Worm (Caenorhabditis elegans) whole organism, L4 larva: ENCODE measurements around the gene ZC443.7.

Source experiments
- D1046.2 ChIP-seq: fragments of 200-800 bp; sonication (Bioruptor generic); IDR thresholded peaks from 2 replicates; pipeline ENCODE4 v1.3.6; 2022; ENCODE audit warnings: missing genetic modification characterization, missing compliant biosample characterization
- F37D6.2 ChIP-seq: sonication (generic microtip); optimal IDR thresholded peaks from 2 replicates; lab custom pipeline; 2016; ENCODE audit warnings: mild to moderate bottlenecking, missing genetic modification characterization, missing compliant biosample characterization
- F49E8.2 ChIP-seq: sonication (generic microtip); optimal IDR thresholded peaks from 2 replicates; lab custom pipeline; 2016; ENCODE audit warnings: missing compliant biosample characterization, mild to moderate bottlenecking, missing genetic modification characterization, borderline replicate concordance
- T26A8.4 ChIP-seq: fragments of 200-800 bp; sonication (Bioruptor generic); IDR thresholded peaks from 2 replicates; pipeline ENCODE4 v1.3.6; 2022; ENCODE audit warnings: missing genetic modification characterization, missing compliant biosample characterization
- aly-2 ChIP-seq: sonication (generic microtip); optimal IDR thresholded peaks from 2 replicates; lab custom pipeline; 2018; ENCODE audit warnings: missing biosample characterization, missing genetic modification characterization
- ama-1 ChIP-seq: fragments of 150-350 bp; optimal IDR thresholded peaks from 2 replicates; lab custom pipeline; 2014; ENCODE audit warnings: inconsistent platforms, mixed read lengths
- ceh-32 ChIP-seq: sonication (generic microtip); optimal IDR thresholded peaks from 2 replicates; lab custom pipeline; 2016; ENCODE audit warnings: mild to moderate bottlenecking, missing genetic modification characterization, missing compliant biosample characterization; ENCODE audit not compliant: poor library complexity
- ces-1 ChIP-seq: fragments of 150-350 bp; sonication (generic microtip); optimal IDR thresholded peaks from 4 replicates; lab custom pipeline; 2014; ENCODE audit warnings: missing biosample characterization, missing genetic modification reagents, missing genetic modification characterization
- dmd-6 ChIP-seq: fragments of 200-800 bp; sonication (Bioruptor generic); IDR thresholded peaks from 2 replicates; pipeline ENCODE4 v1.3.6; 2022; ENCODE audit warnings: missing genetic modification reagents, missing genetic modification characterization, missing compliant biosample characterization
- dmd-9 ChIP-seq: fragments of 200-800 bp; sonication (Bioruptor generic); IDR thresholded peaks from 2 replicates; pipeline ENCODE4 v1.3.6; 2022; ENCODE audit warnings: missing genetic modification reagents, missing genetic modification characterization, missing compliant biosample characterization
- dpl-1 ChIP-seq: fragments of 150-350 bp; optimal IDR thresholded peaks from 2 replicates; lab custom pipeline; 2014; ENCODE audit warnings: missing biosample characterization, missing genetic modification reagents, missing genetic modification characterization
- duxl-1 ChIP-seq: sonication (generic microtip); optimal IDR thresholded peaks from 2 replicates; lab custom pipeline; 2016; ENCODE audit warnings: mild to moderate bottlenecking, missing genetic modification characterization, moderate library complexity, missing compliant biosample characterization; ENCODE audit not compliant: poor library complexity
- fos-1 ChIP-seq: fragments of 150-350 bp; optimal IDR thresholded peaks from 2 replicates; lab custom pipeline; 2014; ENCODE audit warnings: missing biosample characterization, missing genetic modification characterization
- gei-8 ChIP-seq: fragments of 200-800 bp; sonication (Bioruptor generic); optimal IDR thresholded peaks from 2 replicates; lab custom pipeline; 2018; ENCODE audit warnings: mild to moderate bottlenecking, missing genetic modification characterization, missing compliant biosample characterization
- hif-1 ChIP-seq, 2 experiments: sonication (generic microtip); optimal IDR thresholded peaks; 2 replicates each; lab custom pipeline; 2016 to 2017; ENCODE audit warnings: missing compliant biosample characterization in 2 of 2, missing genetic modification characterization in 2 of 2, missing genetic modification reagents in 2 of 2, missing genotype in 2 of 2, mild to moderate bottlenecking in 1 of 2
- hlh-30 ChIP-seq: sonication (generic microtip); optimal IDR thresholded peaks from 2 replicates; lab custom pipeline; 2017; ENCODE audit warnings: antibody characterized with exemption, mild to moderate bottlenecking, missing genetic modification characterization, missing compliant biosample characterization; ENCODE audit not compliant: insufficient read depth
- lsy-2 ChIP-seq, 2 experiments: fragments of 150-350 bp in 1 of 2; sonication (generic microtip) in 1 of 2; optimal IDR thresholded peaks; 2 replicates each; lab custom pipeline; 2014 to 2017; ENCODE audit warnings: missing biosample characterization in 2 of 2, missing genetic modification characterization in 2 of 2
- madf-9 ChIP-seq: fragments of 200-800 bp; sonication (Bioruptor generic); conservative IDR thresholded peaks from 2 replicates; pipeline ENCODE4 v1.3.6; 2022; ENCODE audit warnings: missing genetic modification reagents, missing genetic modification characterization, missing compliant biosample characterization
- mdt-29 ChIP-seq: fragments of 200-800 bp; sonication (Bioruptor generic); IDR thresholded peaks from 2 replicates; pipeline ENCODE4 v1.3.6; 2022; ENCODE audit warnings: missing genetic modification reagents, missing genetic modification characterization, missing compliant biosample characterization
- mep-1 ChIP-seq: fragments of 150-350 bp; sonication (generic microtip); optimal IDR thresholded peaks from 3 replicates; lab custom pipeline; 2014; ENCODE audit warnings: missing biosample characterization, missing genetic modification characterization
- mes-2 ChIP-seq: sonication (generic microtip); optimal IDR thresholded peaks from 2 replicates; lab custom pipeline; 2016; ENCODE audit warnings: missing genotype, mild to moderate bottlenecking, missing genetic modification characterization, missing compliant biosample characterization; ENCODE audit not compliant: poor library complexity, severe bottlenecking
- mxl-3 ChIP-seq: fragments of 200-800 bp; sonication (Bioruptor generic); optimal IDR thresholded peaks from 2 replicates; lab custom pipeline; 2018; ENCODE audit warnings: mild to moderate bottlenecking, missing genetic modification characterization, missing compliant biosample characterization
- nhr-102 ChIP-seq: sonication (generic microtip); optimal IDR thresholded peaks from 2 replicates; lab custom pipeline; 2016; ENCODE audit warnings: mild to moderate bottlenecking, missing genetic modification characterization, moderate library complexity, missing compliant biosample characterization
- nhr-11 ChIP-seq: fragments of 150-350 bp; optimal IDR thresholded peaks from 2 replicates; lab custom pipeline; 2014; ENCODE audit warnings: missing biosample characterization, missing genetic modification characterization
- nhr-111 ChIP-seq: fragments of 200-800 bp; sonication (Bioruptor generic); optimal IDR thresholded peaks from 2 replicates; lab custom pipeline; 2018; ENCODE audit warnings: mild to moderate bottlenecking, missing genetic modification characterization, missing compliant biosample characterization
- nhr-237 ChIP-seq: sonication (generic microtip); optimal IDR thresholded peaks from 2 replicates; lab custom pipeline; 2017; ENCODE audit warnings: missing biosample characterization, missing genetic modification characterization
- pha-4 ChIP-seq, 2 experiments: fragments of 150-350 bp in 1 of 2; fragments of 200-800 bp in 1 of 2; sonication (Bioruptor generic) in 1 of 2; IDR thresholded peaks in 1 of 2; optimal IDR thresholded peaks in 1 of 2; 2 replicates each; pipeline versions ENCODE4 v1.3.6 to Lab custom; 2014 to 2022; ENCODE audit warnings: missing genetic modification characterization in 2 of 2, missing genetic modification reagents in 2 of 2, missing biosample characterization in 1 of 2, missing compliant biosample characterization in 1 of 2
- saeg-2 ChIP-seq: fragments of 200-800 bp; sonication (Bioruptor generic); IDR thresholded peaks from 2 replicates; pipeline ENCODE4 v1.3.6; 2022; ENCODE audit warnings: missing genetic modification reagents, missing genetic modification characterization, missing compliant biosample characterization
- snpc-4 ChIP-seq: fragments of 150-350 bp; optimal IDR thresholded peaks from 2 replicates; lab custom pipeline; 2014; ENCODE audit warnings: missing biosample characterization, missing genetic modification characterization
- spr-1 ChIP-seq: sonication (generic microtip); optimal IDR thresholded peaks from 2 replicates; lab custom pipeline; 2016; ENCODE audit warnings: mild to moderate bottlenecking, missing genetic modification characterization, missing compliant biosample characterization
- zag-1 ChIP-seq: fragments of 150-350 bp; optimal IDR thresholded peaks from 2 replicates; lab custom pipeline; 2014; ENCODE audit warnings: missing biosample characterization, missing genetic modification characterization
- zip-11 ChIP-seq: fragments of 200-800 bp; sonication (Bioruptor generic); IDR thresholded peaks from 2 replicates; pipeline ENCODE4 v1.3.6; 2022; ENCODE audit warnings: missing genetic modification characterization, missing compliant biosample characterization
- zip-2 ChIP-seq: fragments of 150-350 bp; optimal IDR thresholded peaks from 2 replicates; lab custom pipeline; 2014; ENCODE audit warnings: missing biosample characterization, missing genetic modification characterization

The ZC443.7 gene

DNA sequence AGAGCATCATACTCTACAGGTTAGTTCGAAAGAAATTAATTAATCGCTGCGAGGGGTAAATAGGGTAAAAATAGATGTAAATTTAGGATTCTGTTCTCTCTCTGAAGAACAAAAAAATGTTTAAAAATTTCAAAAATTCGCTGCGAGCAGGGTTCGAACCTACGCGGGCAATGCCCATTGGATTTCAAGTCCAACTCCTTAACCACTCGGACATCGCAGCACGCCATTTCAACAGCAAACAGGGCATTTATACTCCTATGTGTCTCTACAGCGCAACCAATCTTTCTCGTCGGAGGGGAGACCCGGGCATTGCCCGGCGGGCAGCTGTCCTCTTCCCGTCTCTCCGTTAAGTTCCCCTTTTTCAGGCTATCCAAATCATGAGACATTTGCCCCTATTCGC lies 26.0 kb upstream of the ZC443.7 start (continued):
- TF ChIP-seq aly-2 (tag; lab: Kevin White, UChicago) (no peak), nhr-102 (no peak), nhr-111 (peak; percentile 84)

DNA sequence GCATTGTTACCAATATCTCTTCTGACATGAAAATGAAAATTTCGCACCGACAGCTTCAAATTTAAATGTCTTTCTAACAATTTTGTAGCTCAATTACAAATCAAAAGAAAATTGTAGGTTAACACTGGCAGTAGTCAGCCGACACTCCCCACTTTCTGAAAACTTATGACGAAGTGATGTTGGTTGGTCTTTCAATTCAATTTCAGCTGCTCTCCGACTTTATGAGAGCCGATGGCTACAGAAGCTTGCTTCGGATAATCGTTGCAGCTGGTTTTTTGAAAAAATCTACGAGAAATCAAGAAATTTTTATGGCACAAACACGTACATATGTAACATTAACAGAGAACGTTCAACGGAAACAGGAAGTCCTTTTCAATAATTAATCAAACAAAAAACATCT lies 21.4 kb upstream of the ZC443.7 start, which contains the start of gene sre-20:
Gene sre-20, minus strand, starts transcription at position 101 of the 400 bp plus-strand sequence.
- no peak for TF ChIP-seq F37D6.2 (tag; lab: Kevin White, UChicago)
- TF ChIP-seq dpl-1: no peak
- TF ChIP-seq nhr-237 (tag; lab: Kevin White, UChicago): no peak
- TF ChIP-seq F49E8.2 (tag; lab: Kevin White, UChicago): no peak
- TF ChIP-seq spr-1 (tag; lab: Kevin White, UChicago): no peak
- TF ChIP-seq, all 104 proteins: peak for 0

DNA sequence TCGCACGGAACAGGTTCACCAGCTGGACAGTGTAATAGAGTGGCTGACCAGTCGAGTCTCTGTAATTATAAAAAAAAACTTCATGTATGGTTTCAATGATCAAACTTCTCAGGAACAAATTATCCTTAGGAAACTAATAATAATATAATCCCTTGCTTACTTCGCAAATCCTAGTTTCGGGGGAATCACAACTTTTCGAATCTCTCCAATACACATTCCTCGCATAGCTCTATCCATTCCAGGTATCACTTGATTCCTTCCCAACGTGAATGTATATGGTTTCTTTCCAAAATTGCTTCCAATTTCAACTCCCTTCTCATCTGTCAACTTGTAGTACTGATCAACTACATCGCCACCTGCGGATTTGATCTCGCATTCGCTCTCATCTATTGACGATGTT lies 19.9 kb upstream of the ZC443.7 start:
- no peak for TF ChIP-seq gei-8 (GFP tag; lab: Kevin White, UChicago)
- TF ChIP-seq T26A8.4: no peak
- no peak for TF ChIP-seq saeg-2 (GFP tag; lab: Robert Waterston, UW)
- no peak for TF ChIP-seq nhr-11 (tag; lab: Kevin White, UChicago)
- no peak for TF ChIP-seq zip-11 (GFP tag; lab: Robert Waterston, UW)
- TF ChIP-seq dmd-9 (GFP tag; lab: Robert Waterston, UW): no peak
- TF ChIP-seq ama-1 (lab: Kevin White, UChicago): no peak
- TF ChIP-seq duxl-1 (tag; lab: Kevin White, UChicago): no peak
- TF ChIP-seq, all 104 proteins: peak for 0

DNA sequence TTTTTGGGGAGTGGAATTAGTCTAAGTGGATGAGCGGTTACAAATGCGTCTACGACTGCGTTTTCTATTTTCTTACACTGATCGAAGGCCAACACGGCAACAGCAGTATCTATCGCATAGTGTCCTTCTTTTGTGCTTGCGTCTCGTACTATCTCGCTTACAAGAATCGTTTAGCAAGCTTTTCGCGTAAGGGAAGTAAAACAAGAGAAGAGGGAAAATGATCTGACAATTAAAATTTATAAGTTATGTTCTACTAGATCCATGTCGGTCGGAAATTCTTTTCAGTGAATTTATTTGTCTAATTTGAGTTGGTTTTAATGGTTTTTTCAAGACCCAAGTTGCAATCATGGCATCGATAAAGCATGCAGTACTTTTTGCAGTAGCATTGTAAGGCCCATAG lies 19.3 kb upstream of the ZC443.7 start, which contains the start of gene fkb-4:
Gene fkb-4, minus strand, starts transcription at position 101 of the 400 bp plus-strand sequence.
- TF ChIP-seq ces-1 (GFP tag; lab: Kevin White, UChicago) (no peak), mdt-29 (GFP tag; lab: Robert Waterston, UW) (no peak), dmd-9 (GFP tag; lab: Robert Waterston, UW) (no peak), zag-1 (tag; lab: Kevin White, UChicago) (no peak), nhr-237 (tag; lab: Kevin White, UChicago) (no peak), snpc-4 (no peak), zip-11 (GFP tag; lab: Robert Waterston, UW) (no peak), ama-1 (lab: Kevin White, UChicago) (no peak), D1046.2 (GFP tag; lab: Robert Waterston, UW) (no peak), fos-1 (tag; lab: Kevin White, UChicago) (no peak), pha-4 (GFP tag; IDR thresholded peaks at IDR 0.05; lab: Robert Waterston, UW) (no peak), pha-4 (tag; optimal IDR thresholded peaks at IDR 0.05; lab: Kevin White, UChicago) (no peak), mes-2 (no peak), lsy-2 (tag; optimal IDR thresholded peaks at IDR 0.05; lab: Kevin White, UChicago) (no peak), dmd-6 (GFP tag; lab: Robert Waterston, UW) (no peak), madf-9 (no peak)

DNA sequence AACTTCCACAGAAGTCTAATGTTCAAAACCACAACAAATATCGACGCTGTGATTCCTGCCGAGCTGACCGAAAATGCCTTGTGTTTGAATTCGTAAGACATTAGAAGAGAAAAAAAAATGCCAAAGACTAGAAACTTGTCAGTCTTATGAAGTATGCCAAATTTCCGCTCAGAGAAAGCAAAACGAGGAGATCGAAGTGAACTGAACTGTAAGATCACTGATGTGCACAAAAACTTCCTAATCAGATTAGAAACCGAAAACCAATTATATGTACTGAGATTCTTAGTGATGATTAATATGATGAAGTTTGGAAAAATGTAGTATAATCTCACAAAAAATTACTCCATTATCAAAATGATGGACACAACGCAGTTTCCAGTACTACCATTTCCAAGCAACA lies 17.8 kb upstream of the ZC443.7 start, which contains the start of gene srbc-44:
Gene srbc-44, minus strand, starts transcription at position 101 of the 400 bp plus-strand sequence.
- TF ChIP-seq mxl-3 (GFP tag; lab: Kevin White, UChicago): no peak
- TF ChIP-seq nhr-237 (tag; lab: Kevin White, UChicago): no peak
- no peak for TF ChIP-seq hif-1 (tag; optimal IDR thresholded peaks at IDR 0.05; lab: Kevin White, UChicago)
- no peak for TF ChIP-seq zip-2
- no peak for TF ChIP-seq mep-1 (tag; lab: Kevin White, UChicago)
- no peak for TF ChIP-seq ceh-32 (tag; lab: Kevin White, UChicago)
- no peak for TF ChIP-seq hlh-30 (tag; lab: Kevin White, UChicago)
- TF ChIP-seq, all 104 proteins: peak for 0
